Worm (Caenorhabditis elegans): Measurements from ENCODE around the gene vha-8.

vha-8 gene

DNA sequence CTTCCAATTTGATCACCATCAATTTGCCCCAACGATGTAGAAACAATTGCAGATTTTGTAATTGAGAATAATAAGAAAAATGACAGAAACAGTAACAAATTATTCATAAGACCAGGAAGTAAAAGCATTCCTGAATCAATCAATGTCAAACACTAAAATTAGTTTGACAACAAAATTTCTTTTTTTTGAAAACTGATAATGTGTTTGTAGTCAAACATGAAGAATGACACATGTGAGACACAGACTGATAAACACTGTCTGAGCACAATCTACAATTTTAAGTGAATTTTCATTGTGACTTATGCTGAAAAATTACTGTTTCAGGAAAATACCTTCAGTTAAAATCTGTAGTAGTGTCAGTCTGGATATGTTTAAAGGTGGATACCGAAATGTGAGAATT, 11.3 kb downstream of the vha-8 start, which contains the start of the genes cest-4 and C17H12.11 (continued):
- TF ChIP-seq gei-8 (GFP tag; optimal IDR thresholded peaks at IDR 0.05) (no peak), lin-1 (GFP tag; IDR thresholded peaks at IDR 0.05) (no peak), ctbp-1 (GFP tag; IDR thresholded peaks at IDR 0.05) (no peak), aly-2 (tag; optimal IDR thresholded peaks at IDR 0.05) (no peak), snpc-1.2 (GFP tag; IDR thresholded peaks at IDR 0.05) (no peak), nhr-6 (tag; optimal IDR thresholded peaks at IDR 0.05) (peak; percentile 7), php-3 (GFP tag; IDR thresholded peaks at IDR 0.05) (peak; percentile 91), madf-5 (GFP tag; IDR thresholded peaks at IDR 0.05) (no peak), mdl-1 (tag; optimal IDR thresholded peaks at IDR 0.05) (no peak), aha-1 (tag) (peak; percentile 56), mxl-3 (GFP tag; optimal IDR thresholded peaks at IDR 0.05) (peak; percentile 24), duxl-1 (tag; optimal IDR thresholded peaks at IDR 0.05; ENCODE audit: poor library complexity) (no peak), lin-38 (GFP tag; IDR thresholded peaks at IDR 0.05) (no peak), daf-16 (GFP tag; optimal IDR thresholded peaks at IDR 0.05) (no peak), daf-16 (tag; optimal IDR thresholded peaks at IDR 0.05) (peak; percentile 93), F26F4.8 (GFP tag; conservative IDR thresholded peaks at IDR 0.05) (no peak)

DNA sequence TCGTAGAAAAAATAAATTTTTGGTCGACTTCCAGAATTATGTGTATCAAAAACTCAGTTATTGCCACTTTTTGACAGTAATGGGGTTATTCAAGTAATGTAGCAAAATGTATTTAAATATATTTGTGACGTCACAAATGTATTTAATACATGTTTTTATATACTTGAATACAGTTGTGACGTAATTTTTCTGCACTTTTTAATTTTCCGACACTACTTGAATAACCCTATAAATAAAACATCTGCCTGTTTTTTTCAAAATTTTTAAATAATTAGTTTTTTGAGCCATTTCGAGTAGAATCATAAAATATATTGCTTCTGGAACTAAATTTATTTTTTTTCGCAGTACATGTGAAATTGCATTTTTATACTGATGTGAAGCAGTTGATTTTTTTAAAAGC, 12.4 kb downstream of the vha-8 start:
- TF ChIP-seq nhr-48 (tag; optimal IDR thresholded peaks at IDR 0.05) (no peak), F37D6.2 (tag; optimal IDR thresholded peaks at IDR 0.05) (no peak), aly-2 (tag; optimal IDR thresholded peaks at IDR 0.05) (no peak), ZK546.5 (tag; optimal IDR thresholded peaks at IDR 0.05) (no peak), mdl-1 (tag; optimal IDR thresholded peaks at IDR 0.05) (no peak), ztf-7 (tag; optimal IDR thresholded peaks at IDR 0.05) (no peak), unc-130 (GFP tag; optimal IDR thresholded peaks at IDR 0.05) (no peak), madf-9 (GFP tag; conservative IDR thresholded peaks at IDR 0.05) (no peak)

DNA sequence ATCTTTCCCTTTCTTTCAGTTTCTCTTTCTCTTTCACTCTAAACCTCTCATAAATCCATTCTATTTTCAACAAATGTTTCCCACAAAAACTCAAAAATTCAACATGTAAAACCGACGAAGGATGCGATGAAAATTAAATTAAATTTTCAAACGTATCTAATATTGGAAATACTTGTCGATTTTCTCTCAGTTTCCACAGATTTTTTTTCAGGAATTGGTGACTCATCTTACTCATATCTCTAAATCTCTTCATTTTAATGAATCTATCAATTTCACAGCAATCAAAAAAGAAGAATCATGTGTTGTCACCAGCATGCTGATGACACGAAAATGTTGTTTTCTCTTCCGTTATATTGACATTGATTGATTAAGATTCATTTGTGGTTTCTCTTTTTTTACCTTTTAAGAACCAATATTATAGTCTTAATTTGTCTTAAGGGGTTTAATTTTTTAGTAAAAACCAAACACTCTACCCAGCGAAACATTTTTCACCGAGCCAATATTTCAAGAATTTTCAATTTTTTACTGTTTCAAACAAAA, 13.0 kb downstream of the vha-8 start:
- TF ChIP-seq fkh-10 (GFP tag; optimal IDR thresholded peaks at IDR 0.05) (no peak), saeg-2 (GFP tag; IDR thresholded peaks at IDR 0.05) (no peak), ctbp-1 (GFP tag; IDR thresholded peaks at IDR 0.05) (no peak), spr-3 (GFP tag; optimal IDR thresholded peaks at IDR 0.05) (no peak), nhr-28 (tag; optimal IDR thresholded peaks at IDR 0.05) (peak; percentile 3), set-16 (GFP tag; IDR thresholded peaks at IDR 0.05) (no peak), fos-1 (tag; optimal IDR thresholded peaks at IDR 0.05) (peak; percentile 47), Y105C5A.15 (GFP tag; IDR thresholded peaks at IDR 0.05) (no peak), lin-13 (GFP tag; optimal IDR thresholded peaks at IDR 0.05) (no peak), hlh-30 (tag; optimal IDR thresholded peaks at IDR 0.05; ENCODE audit: insufficient read depth) (peak; percentile 37), daf-16 (GFP tag; optimal IDR thresholded peaks at IDR 0.05) (peak in 1 of 2 experiments; percentile 3), daf-16 (tag; optimal IDR thresholded peaks at IDR 0.05) (no peak), ZK546.5 (tag; optimal IDR thresholded peaks at IDR 0.05) (no peak), madf-9 (GFP tag; conservative IDR thresholded peaks at IDR 0.05) (no peak)

DNA sequence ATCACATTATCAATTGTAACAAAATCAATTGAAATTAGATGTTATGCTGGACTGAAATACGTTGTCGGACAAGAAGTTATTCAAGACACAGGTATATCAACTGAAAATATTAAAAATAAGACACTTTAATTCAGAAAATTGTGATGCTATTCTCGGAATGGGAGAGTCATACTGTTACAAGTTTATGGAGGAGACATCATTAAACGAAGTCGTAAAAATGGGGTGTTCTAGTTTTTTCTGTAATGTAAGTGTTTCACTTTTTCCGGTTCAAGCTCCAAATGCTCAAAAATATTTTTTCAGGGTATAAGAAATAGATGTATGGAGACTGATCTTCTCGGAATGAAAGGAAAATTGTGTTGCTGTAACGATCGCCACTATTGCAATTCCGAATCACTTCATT, 13.9 kb downstream of the vha-8 start, which contains the start of gene C17H12.37:
TSS of gene C17H12.37 (plus strand) at position 301 of the 400 bp plus-strand sequence.
- peak; percentile 14 for TF ChIP-seq aha-1 (tag)
- no peak for TF ChIP-seq D1046.2 (GFP tag; IDR thresholded peaks at IDR 0.05)
- peak in 1 of 2 experiments; percentile 39 for TF ChIP-seq unc-62 (GFP tag; optimal IDR thresholded peaks at IDR 0.05 in 1 of 2)
- TF ChIP-seq unc-62 (tag; optimal IDR thresholded peaks at IDR 0.05) = no peak

DNA sequence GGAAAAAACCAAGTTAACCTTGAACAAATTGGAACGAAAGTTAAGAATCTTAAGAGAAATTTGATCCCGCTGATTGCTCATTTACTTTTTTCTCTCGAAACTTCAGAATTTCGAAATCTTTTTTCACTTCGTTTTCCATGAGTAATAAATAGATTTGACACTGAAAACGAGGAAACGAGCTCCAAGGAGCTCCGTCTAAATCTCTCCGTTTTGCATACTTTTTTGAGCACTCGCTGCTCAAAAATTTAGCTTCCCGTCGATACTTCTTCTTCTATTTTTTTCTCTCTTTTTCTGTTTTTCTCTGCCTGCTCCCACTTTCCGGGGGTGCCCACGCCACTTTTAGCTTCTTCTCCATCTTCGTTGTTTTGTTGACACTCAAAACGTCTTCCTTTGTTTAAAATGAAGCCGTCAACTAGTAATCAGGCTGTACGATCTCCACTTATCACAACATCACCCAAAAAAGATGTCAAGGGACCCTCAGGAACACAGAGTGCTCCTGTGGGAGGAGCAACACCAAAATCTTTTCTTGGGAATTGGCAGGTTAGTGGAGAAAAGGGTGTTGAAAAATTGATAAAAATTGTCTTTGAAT, 15.7 kb downstream of the vha-8 start, which contains the start of gene C17H12.10:
TSS of gene C17H12.10 (plus strand) at position 325 of the 589 bp plus-strand sequence.
- TF ChIP-seq ces-1 (GFP tag; optimal IDR thresholded peaks at IDR 0.05) = peak; percentile 70
- TF ChIP-seq ZK337.2 (GFP tag; IDR thresholded peaks at IDR 0.05) = no peak
- no peak for TF ChIP-seq nhr-76 (tag; optimal IDR thresholded peaks at IDR 0.05)
- peak; percentile 44 for TF ChIP-seq rbr-2 (tag; optimal IDR thresholded peaks at IDR 0.05)
- TF ChIP-seq aha-1 (tag) = peak; percentile 44
- peak; percentile 46 for TF ChIP-seq mep-1 (tag; optimal IDR thresholded peaks at IDR 0.05)
- peak; percentile 31 for TF ChIP-seq nhr-11 (tag; optimal IDR thresholded peaks at IDR 0.05)
- no peak for TF ChIP-seq hlh-30 (tag; optimal IDR thresholded peaks at IDR 0.05; ENCODE audit: insufficient read depth)
- peak in 1 of 2 experiments; percentile 2 for TF ChIP-seq mdl-1 (tag; optimal IDR thresholded peaks at IDR 0.05)
- peak; percentile 37 for TF ChIP-seq fkh-10 (GFP tag; optimal IDR thresholded peaks at IDR 0.05)
- TF ChIP-seq ctbp-1 (GFP tag; IDR thresholded peaks at IDR 0.05) = 0 out of 2 replicates have a peak, but pooled peaks have one; percentile 46
- TF ChIP-seq unc-62 (GFP tag; optimal IDR thresholded peaks at IDR 0.05 in 1 of 2) = peak in 1 of 2 experiments; percentile 53
- TF ChIP-seq unc-62 (tag; optimal IDR thresholded peaks at IDR 0.05) = no peak

Measured in whole organism, L4 larva.